Worm (Caenorhabditis elegans): ENCODE measurements around the gene R10D12.13.

DNA sequence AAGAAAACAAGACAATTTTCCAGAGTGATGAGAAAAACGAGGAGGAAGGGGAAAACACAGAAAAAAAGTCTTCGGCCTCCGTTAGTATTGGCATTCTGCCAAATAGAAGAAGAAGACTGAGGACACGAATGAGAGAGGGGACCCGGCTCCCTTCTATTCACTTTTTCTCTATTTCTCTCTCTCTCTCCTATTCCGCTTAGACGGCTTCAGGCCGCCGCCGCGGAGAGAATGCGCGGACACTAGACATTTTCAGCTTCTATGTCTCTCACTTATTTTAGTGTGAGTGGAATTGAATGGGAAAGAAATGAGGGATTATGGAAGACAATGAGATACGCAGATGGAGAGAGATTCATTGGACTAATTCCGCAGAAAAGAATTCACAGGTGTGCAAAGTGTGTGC lies 44.6 kb downstream of the R10D12.13 start:
- TF ChIP-seq snpc-4 (GFP tag; optimal IDR thresholded peaks at IDR 0.05): no peak
- TF ChIP-seq snpc-4 (tag; optimal IDR thresholded peaks at IDR 0.05): no peak
- no peak for TF ChIP-seq F57C9.4 (tag; optimal IDR thresholded peaks at IDR 0.05)
- no peak for TF ChIP-seq ama-1 (optimal IDR thresholded peaks at IDR 0.05)
- no peak for TF ChIP-seq ama-1 (GFP tag; optimal IDR thresholded peaks at IDR 0.05)
- no peak for TF ChIP-seq sptf-2 (GFP tag; optimal IDR thresholded peaks at IDR 0.05)
- TF ChIP-seq let-607 (tag; optimal IDR thresholded peaks at IDR 0.05): no peak

Measured in whole organism, young adult.